Fruit fly (Drosophila melanogaster): ENCODE data around the gene CG12237.

The CG12237 gene

dm6 chrX:19597684-19598363, 44.8 kb downstream of the CG12237 start, which contains the start of gene RpS10b (continued):
- TF ChIP-seq CG6276 (GFP tag; optimal IDR thresholded peaks at IDR 0.05), result peak; percentile 39
- peak; percentile 87 for TF ChIP-seq CG34406 (GFP tag; optimal IDR thresholded peaks at IDR 0.05)
- TF ChIP-seq CG8319 (GFP tag; optimal IDR thresholded peaks at IDR 0.05), result peak; percentile 74
- TF ChIP-seq Ets21C (GFP tag; optimal IDR thresholded peaks at IDR 0.05), result peak; percentile 50
- TF ChIP-seq CG11294 (GFP tag; IDR thresholded peaks at IDR 0.05), result no peak
- no peak for TF ChIP-seq CG8119 (GFP tag; IDR thresholded peaks at IDR 0.05)
- peak; percentile 81 for TF ChIP-seq CG6792 (GFP tag; optimal IDR thresholded peaks at IDR 0.05)
- peak; percentile 17 for TF ChIP-seq Ets96B (tag; optimal IDR thresholded peaks at IDR 0.05)
- peak; percentile 51 for TF ChIP-seq Lpt (GFP tag; optimal IDR thresholded peaks at IDR 0.05)
- TF ChIP-seq cyc (GFP tag; optimal IDR thresholded peaks at IDR 0.05), result peak; percentile 84
- TF ChIP-seq CG3032 (tag; optimal IDR thresholded peaks at IDR 0.05), result peak; percentile 47
- TF ChIP-seq topi (GFP tag; optimal IDR thresholded peaks at IDR 0.05), result peak; percentile 89
- TF ChIP-seq pdm3 (GFP tag; optimal IDR thresholded peaks at IDR 0.05), result peak; percentile 83
- TF ChIP-seq salr (GFP tag; optimal IDR thresholded peaks at IDR 0.05), result peak; percentile 38 to 81
- peak; percentile 22 for TF ChIP-seq Hr4 (GFP tag; optimal IDR thresholded peaks at IDR 0.05)
- TF ChIP-seq svp (GFP tag), result peak; percentile 70
- peak; percentile 79 for TF ChIP-seq Sox14 (GFP tag; optimal IDR thresholded peaks at IDR 0.05)
- peak; percentile 87 for TF ChIP-seq eg (GFP tag; IDR thresholded peaks at IDR 0.05)
- peak; percentile 90 for TF ChIP-seq CG3919 (GFP tag; optimal IDR thresholded peaks at IDR 0.05)
- peak; percentile 75 for TF ChIP-seq Eip75B (GFP tag; optimal IDR thresholded peaks at IDR 0.05)
- peak; percentile 77 for TF ChIP-seq CG31627 (GFP tag; optimal IDR thresholded peaks at IDR 0.05)
- TF ChIP-seq CG10631 (GFP tag; optimal IDR thresholded peaks at IDR 0.05), result peak; percentile 31
- TF ChIP-seq CG16779 (tag; optimal IDR thresholded peaks at IDR 0.05), result peak; percentile 86
- TF ChIP-seq net (GFP tag; optimal IDR thresholded peaks at IDR 0.05), result peak; percentile 89
- TF ChIP-seq CG10669 (GFP tag; optimal IDR thresholded peaks at IDR 0.05), result peak; percentile 81
- peak; percentile 90 for TF ChIP-seq esn (GFP tag; optimal IDR thresholded peaks at IDR 0.05)
- peak; percentile 79 for TF ChIP-seq acj6 (GFP tag; optimal IDR thresholded peaks at IDR 0.05)
- TF ChIP-seq CG4318 (GFP tag; optimal IDR thresholded peaks at IDR 0.05), result no peak
- TF ChIP-seq fkh (GFP tag; optimal IDR thresholded peaks at IDR 0.05), result peak; percentile 86
- no peak for TF ChIP-seq dac (GFP tag; optimal IDR thresholded peaks at IDR 0.05)
- peak; percentile 89 for TF ChIP-seq CG6163 (GFP tag; IDR thresholded peaks at IDR 0.05)
- peak; percentile 57 for TF ChIP-seq CG11902 (GFP tag; optimal IDR thresholded peaks at IDR 0.05)
- TF ChIP-seq CG6808 (GFP tag; optimal IDR thresholded peaks at IDR 0.05), result peak; percentile 78
- peak; percentile 80 for TF ChIP-seq CG11762 (GFP tag; optimal IDR thresholded peaks at IDR 0.05; ENCODE audit: insufficient read depth)
- peak; percentile 45 for TF ChIP-seq CG15336 (GFP tag; IDR thresholded peaks at IDR 0.05)
- peak; percentile 89 for TF ChIP-seq CG9139 (GFP tag; optimal IDR thresholded peaks at IDR 0.05)
- peak; percentile 17 for TF ChIP-seq dsx (GFP tag; optimal IDR thresholded peaks at IDR 0.05; ENCODE audit: poor library complexity, severe bottlenecking)
- peak; percentile 85 for TF ChIP-seq achi (GFP tag; optimal IDR thresholded peaks at IDR 0.05)
- peak; percentile 76 for TF ChIP-seq OdsH (GFP tag; optimal IDR thresholded peaks at IDR 0.05)
- no peak for TF ChIP-seq Gug (GFP tag; IDR thresholded peaks at IDR 0.05)
- peak; percentile 52 for TF ChIP-seq CG32006 (GFP tag; optimal IDR thresholded peaks at IDR 0.05)
- TF ChIP-seq lz (GFP tag; optimal IDR thresholded peaks at IDR 0.05), result peak; percentile 84

dm6 chrX:19595862-19596261, 46.8 kb downstream of the CG12237 start:
- TF ChIP-seq Hr38 (GFP tag; optimal IDR thresholded peaks at IDR 0.05) (no peak), CG8319 (GFP tag; optimal IDR thresholded peaks at IDR 0.05) (no peak), net (GFP tag; optimal IDR thresholded peaks at IDR 0.05) (no peak)

Data from whole organism, prepupa.